Worm (Caenorhabditis elegans) whole organism, L4/young adult: ENCODE results near the gene acs-3.

Experiments
- W03F9.2 ChIP-seq: fragments of 150-350 bp; optimal IDR thresholded peaks from 2 replicates; lab custom pipeline; 2014; ENCODE audit warnings: missing biosample characterization, missing genetic modification characterization
- dao-5 ChIP-seq: sonication (generic microtip); optimal IDR thresholded peaks from 2 replicates; lab custom pipeline; 2016; ENCODE audit warnings: missing genotype, missing genetic modification characterization, moderate library complexity, missing compliant biosample characterization
- him-1 ChIP-seq: sonication (generic microtip); optimal IDR thresholded peaks from 2 replicates; lab custom pipeline; 2016; ENCODE audit warnings: missing genotype, missing genetic modification reagents, missing genetic modification characterization, missing compliant biosample characterization

DNA sequence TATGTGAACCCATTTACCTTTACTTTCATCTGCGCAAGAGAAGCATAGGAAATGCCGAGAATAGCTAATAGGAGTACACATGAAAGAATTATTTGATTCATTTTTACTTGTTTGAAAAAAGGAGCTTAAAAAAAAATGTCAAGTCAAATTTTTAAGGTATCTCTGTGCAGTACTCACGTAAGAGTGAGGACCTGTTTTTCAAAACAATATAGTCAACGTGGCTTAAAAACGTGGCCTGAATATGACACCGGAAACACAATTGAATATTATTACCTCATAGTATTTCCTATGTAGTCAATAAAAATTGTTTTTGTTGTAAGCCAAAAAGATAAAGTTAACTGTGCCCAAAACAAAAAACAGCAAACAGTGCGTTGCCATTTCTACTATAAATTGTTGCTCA is 49.2 kb upstream of the acs-3 start, which contains the start of gene Y32G9A.12:
- TF ChIP-seq him-1 (no peak), W03F9.2 (tag; lab: Kevin White, UChicago) (no peak), dao-5 (tag; lab: Kevin White, UChicago) (no peak)
